Worm (Caenorhabditis elegans) whole organism, midembryonic: ENCODE measurements around the gene srab-16.

ENCODE experiments used
- T22C8.4 ChIP-seq: fragments of 200-800 bp; sonication (Bioruptor generic); IDR thresholded peaks from 2 replicates; pipeline ENCODE4 v1.3.6; 2022; ENCODE audit warnings: missing genetic modification characterization, missing compliant biosample characterization
- cog-1 ChIP-seq: sonication (generic microtip); optimal IDR thresholded peaks from 2 replicates; lab custom pipeline; 2016; ENCODE audit warnings: missing genetic modification characterization, missing compliant biosample characterization
- flt-1 ChIP-seq: fragments of 200-800 bp; sonication (Bioruptor generic); IDR thresholded peaks from 2 replicates; pipeline ENCODE4 v1.3.6; 2022; ENCODE audit warnings: missing genetic modification characterization, missing compliant biosample characterization
- klf-2 ChIP-seq: fragments of 200-800 bp; sonication (Bioruptor generic); conservative IDR thresholded peaks from 2 replicates; pipeline ENCODE4 v1.3.6; 2022; ENCODE audit warnings: missing genetic modification reagents, missing genetic modification characterization, missing compliant biosample characterization
- med-1 ChIP-seq: sonication (generic microtip); optimal IDR thresholded peaks from 2 replicates; lab custom pipeline; 2017; ENCODE audit warnings: missing genetic modification characterization, mild to moderate bottlenecking, missing compliant biosample characterization, antibody characterized with exemption, missing genetic modification reagents; ENCODE audit not compliant: insufficient read depth
- ref-1 ChIP-seq: fragments of 200-800 bp; sonication (Bioruptor generic); conservative IDR thresholded peaks from 2 replicates; pipeline ENCODE4 v1.3.6; 2022; ENCODE audit warnings: missing genetic modification reagents, missing genetic modification characterization, missing compliant biosample characterization
- tab-1 ChIP-seq: fragments of 200-800 bp; sonication (Bioruptor generic); IDR thresholded peaks from 2 replicates; pipeline ENCODE4 v1.3.6; 2022; ENCODE audit warnings: missing genetic modification characterization, missing compliant biosample characterization
- ztf-23 ChIP-seq: fragments of 200-800 bp; sonication (Bioruptor generic); IDR thresholded peaks from 2 replicates; pipeline ENCODE4 v1.3.6; 2022; ENCODE audit warnings: missing genetic modification reagents, missing genetic modification characterization, missing compliant biosample characterization
- ztf-29 ChIP-seq: fragments of 200-800 bp; sonication (Bioruptor generic); IDR thresholded peaks from 2 replicates; pipeline ENCODE4 v1.3.6; 2022; ENCODE audit warnings: missing genetic modification reagents, missing genetic modification characterization, missing compliant biosample characterization

- TF ChIP-seq ztf-29 (GFP tag; lab: Robert Waterston, UW) (no peak), flt-1 (GFP tag; lab: Robert Waterston, UW) (no peak), tab-1 (GFP tag; lab: Robert Waterston, UW) (no peak), med-1 (GFP tag; lab: Kevin White, UChicago) (no peak), klf-2 (GFP tag; lab: Robert Waterston, UW) (no peak), T22C8.4 (GFP tag; lab: Robert Waterston, UW) (no peak), cog-1 (tag; lab: Kevin White, UChicago) (no peak), ztf-23 (GFP tag; lab: Robert Waterston, UW) (no peak), ref-1 (no peak)
Observed at ce11 chrV:802726-803125, 20.2 kb downstream of the srab-16 start.
